Worm (Caenorhabditis elegans) whole organism, L4 larva: Measurements from ENCODE around the gene evl-14.
A peak's percentile ranks its signal among the peaks of the same experiment; 100 is the strongest.

ENCODE experiments used
- D1046.2 ChIP-seq: fragments of 200-800 bp; sonication (Bioruptor generic); IDR thresholded peaks from 2 replicates; pipeline ENCODE4 v1.3.6; 2022; ENCODE audit warnings: missing genetic modification characterization, missing compliant biosample characterization
- F10B5.3 ChIP-seq: sonication (generic microtip); optimal IDR thresholded peaks from 2 replicates; lab custom pipeline; 2016; ENCODE audit warnings: mild to moderate bottlenecking, missing genetic modification characterization, missing compliant biosample characterization
- F37D6.2 ChIP-seq: sonication (generic microtip); optimal IDR thresholded peaks from 2 replicates; lab custom pipeline; 2016; ENCODE audit warnings: mild to moderate bottlenecking, missing genetic modification characterization, missing compliant biosample characterization
- R02D3.7 ChIP-seq: fragments of 150-350 bp; sonication (generic microtip); optimal IDR thresholded peaks from 3 replicates; lab custom pipeline; 2014; ENCODE audit warnings: missing biosample characterization, missing genetic modification characterization
- Y105C5A.15 ChIP-seq: fragments of 200-800 bp; sonication (Bioruptor generic); IDR thresholded peaks from 2 replicates; pipeline ENCODE4 v1.3.6; 2022; ENCODE audit warnings: missing genetic modification characterization, missing compliant biosample characterization
- Y5F2A.4 ChIP-seq: fragments of 200-800 bp; sonication (Bioruptor generic); optimal IDR thresholded peaks from 2 replicates; lab custom pipeline; 2018; ENCODE audit warnings: mild to moderate bottlenecking, missing genetic modification characterization, missing compliant biosample characterization
- ZK337.2 ChIP-seq: fragments of 200-800 bp; sonication (Bioruptor generic); IDR thresholded peaks from 2 replicates; pipeline ENCODE4 v1.3.6; 2022; ENCODE audit warnings: missing genetic modification reagents, missing genetic modification characterization, missing compliant biosample characterization
- aha-1 ChIP-seq: fragments of 150-350 bp; peaks from one replicate; lab custom pipeline; 2014; ENCODE audit warnings: missing biosample characterization, missing genetic modification characterization
- aly-2 ChIP-seq: sonication (generic microtip); optimal IDR thresholded peaks from 2 replicates; lab custom pipeline; 2018; ENCODE audit warnings: missing biosample characterization, missing genetic modification characterization
- ama-1 ChIP-seq: fragments of 150-350 bp; optimal IDR thresholded peaks from 2 replicates; lab custom pipeline; 2014; ENCODE audit warnings: inconsistent platforms, mixed read lengths
- arid-1 ChIP-seq: fragments of 200-800 bp; sonication (Bioruptor generic); conservative IDR thresholded peaks from 2 replicates; pipeline ENCODE4 v1.3.6; 2022; ENCODE audit warnings: missing genetic modification reagents, missing genetic modification characterization, missing compliant biosample characterization
- attf-4 ChIP-seq: sonication (generic microtip); optimal IDR thresholded peaks from 3 replicates; lab custom pipeline; 2017; ENCODE audit warnings: missing biosample characterization, missing genetic modification characterization
- ceh-28 ChIP-seq: fragments of 150-350 bp; optimal IDR thresholded peaks from 2 replicates; lab custom pipeline; 2014; ENCODE audit warnings: missing biosample characterization, missing genetic modification reagents, missing genetic modification characterization
- ceh-44 ChIP-seq: fragments of 200-800 bp; sonication (Bioruptor generic); IDR thresholded peaks from 2 replicates; pipeline ENCODE4 v1.3.6; 2022; ENCODE audit warnings: missing genetic modification reagents, missing genetic modification characterization, missing compliant biosample characterization
- ceh-82 ChIP-seq: sonication (generic microtip); optimal IDR thresholded peaks from 2 replicates; lab custom pipeline; 2017; ENCODE audit warnings: missing biosample characterization, missing genetic modification characterization
- ces-1 ChIP-seq: fragments of 150-350 bp; sonication (generic microtip); optimal IDR thresholded peaks from 4 replicates; lab custom pipeline; 2014; ENCODE audit warnings: missing biosample characterization, missing genetic modification reagents, missing genetic modification characterization
- cey-2 ChIP-seq: sonication (generic microtip); optimal IDR thresholded peaks from 3 replicates; lab custom pipeline; 2017; ENCODE audit warnings: missing genetic modification characterization, mild to moderate bottlenecking, missing compliant biosample characterization, antibody characterized with exemption, borderline replicate concordance; ENCODE audit not compliant: insufficient read depth
- daf-12 ChIP-seq: fragments of 150-350 bp; optimal IDR thresholded peaks from 2 replicates; lab custom pipeline; 2014; ENCODE audit warnings: missing biosample characterization, missing genetic modification reagents, missing genetic modification characterization
- daf-19 ChIP-seq: fragments of 200-800 bp; sonication (Bioruptor generic); conservative IDR thresholded peaks from 2 replicates; pipeline ENCODE4 v1.3.6; 2022; ENCODE audit warnings: missing genetic modification characterization, missing compliant biosample characterization
- daf-8 ChIP-seq: fragments of 200-800 bp; sonication (Bioruptor generic); IDR thresholded peaks from 2 replicates; pipeline ENCODE4 v1.3.6; 2022; ENCODE audit warnings: missing genetic modification characterization, missing compliant biosample characterization
- dmd-8 ChIP-seq: fragments of 200-800 bp; sonication (Bioruptor generic); IDR thresholded peaks from 2 replicates; pipeline ENCODE4 v1.3.6; 2022; ENCODE audit warnings: missing genetic modification characterization, missing compliant biosample characterization
- dpl-1 ChIP-seq: fragments of 150-350 bp; optimal IDR thresholded peaks from 2 replicates; lab custom pipeline; 2014; ENCODE audit warnings: missing biosample characterization, missing genetic modification reagents, missing genetic modification characterization
- dve-1 ChIP-seq: sonication (generic microtip); optimal IDR thresholded peaks from 2 replicates; lab custom pipeline; 2017; ENCODE audit warnings: antibody characterized with exemption, mild to moderate bottlenecking, missing genetic modification characterization, missing compliant biosample characterization; ENCODE audit not compliant: insufficient read depth
- fos-1 ChIP-seq: fragments of 150-350 bp; optimal IDR thresholded peaks from 2 replicates; lab custom pipeline; 2014; ENCODE audit warnings: missing biosample characterization, missing genetic modification characterization
- hif-1 ChIP-seq, 2 experiments: sonication (generic microtip); optimal IDR thresholded peaks; 2 replicates each; lab custom pipeline; 2016 to 2017; ENCODE audit warnings: missing compliant biosample characterization in 2 of 2, missing genetic modification characterization in 2 of 2, missing genetic modification reagents in 2 of 2, missing genotype in 2 of 2, mild to moderate bottlenecking in 1 of 2
- hlh-11 ChIP-seq: fragments of 200-800 bp; sonication (Bioruptor generic); optimal IDR thresholded peaks from 2 replicates; lab custom pipeline; 2018; ENCODE audit warnings: mild to moderate bottlenecking, missing genetic modification characterization, missing compliant biosample characterization
- jun-1 ChIP-seq: fragments of 150-350 bp; optimal IDR thresholded peaks from 2 replicates; lab custom pipeline; 2014; ENCODE audit warnings: missing biosample characterization, missing genetic modification reagents, missing genetic modification characterization
- lin-38 ChIP-seq: fragments of 200-800 bp; sonication (Bioruptor generic); IDR thresholded peaks from 2 replicates; pipeline ENCODE4 v1.3.6; 2022; ENCODE audit warnings: missing genetic modification reagents, missing genetic modification characterization, missing compliant biosample characterization
- madf-5 ChIP-seq, 2 experiments: fragments of 200-800 bp; sonication (Bioruptor generic); IDR thresholded peaks; 2 replicates each; pipeline ENCODE4 v1.3.6; 2022; ENCODE audit warnings: missing compliant biosample characterization in 2 of 2, missing genetic modification characterization in 2 of 2
- madf-9 ChIP-seq: fragments of 200-800 bp; sonication (Bioruptor generic); conservative IDR thresholded peaks from 2 replicates; pipeline ENCODE4 v1.3.6; 2022; ENCODE audit warnings: missing genetic modification reagents, missing genetic modification characterization, missing compliant biosample characterization
- mdl-1 ChIP-seq, 2 experiments: fragments of 150-350 bp in 1 of 2; sonication (generic microtip) in 1 of 2; optimal IDR thresholded peaks; 2 replicates each; lab custom pipeline; 2014 to 2017; ENCODE audit warnings: missing biosample characterization in 2 of 2, missing genetic modification characterization in 2 of 2
- nhr-10 ChIP-seq: fragments of 150-350 bp; optimal IDR thresholded peaks from 2 replicates; lab custom pipeline; 2014; ENCODE audit warnings: missing biosample characterization, missing genetic modification characterization
- nhr-11 ChIP-seq: fragments of 150-350 bp; optimal IDR thresholded peaks from 2 replicates; lab custom pipeline; 2014; ENCODE audit warnings: missing biosample characterization, missing genetic modification characterization
- nhr-25 ChIP-seq: sonication (generic microtip); optimal IDR thresholded peaks from 2 replicates; lab custom pipeline; 2017; ENCODE audit warnings: missing genetic modification characterization, mild to moderate bottlenecking, missing compliant biosample characterization, antibody characterized with exemption, moderate library complexity, borderline replicate concordance; ENCODE audit not compliant: insufficient read depth
- nhr-41 ChIP-seq: fragments of 200-800 bp; sonication (Bioruptor generic); IDR thresholded peaks from 2 replicates; pipeline ENCODE4 v1.3.6; 2022; ENCODE audit warnings: missing genetic modification reagents, missing genetic modification characterization, missing compliant biosample characterization
- nhr-42 ChIP-seq: fragments of 200-800 bp; sonication (Bioruptor generic); IDR thresholded peaks from 2 replicates; pipeline ENCODE4 v1.3.6; 2022; ENCODE audit warnings: missing genetic modification characterization, missing compliant biosample characterization
- nhr-48 ChIP-seq: sonication (generic microtip); optimal IDR thresholded peaks from 2 replicates; lab custom pipeline; 2016; ENCODE audit warnings: mild to moderate bottlenecking, missing genetic modification characterization, missing compliant biosample characterization
- nhr-6 ChIP-seq: fragments of 150-350 bp; optimal IDR thresholded peaks from 2 replicates; lab custom pipeline; 2014; ENCODE audit warnings: missing biosample characterization, missing genetic modification characterization
- nhr-76 ChIP-seq: fragments of 150-350 bp; optimal IDR thresholded peaks from 2 replicates; lab custom pipeline; 2014; ENCODE audit warnings: missing biosample characterization, missing genetic modification characterization
- pqm-1 ChIP-seq: sonication (generic microtip); optimal IDR thresholded peaks from 2 replicates; lab custom pipeline; 2017; ENCODE audit warnings: missing biosample characterization, missing genetic modification characterization
- rbr-2 ChIP-seq: sonication (generic microtip); optimal IDR thresholded peaks from 2 replicates; lab custom pipeline; 2016; ENCODE audit warnings: missing genotype, missing genetic modification characterization, missing compliant biosample characterization
- saeg-2 ChIP-seq: fragments of 200-800 bp; sonication (Bioruptor generic); IDR thresholded peaks from 2 replicates; pipeline ENCODE4 v1.3.6; 2022; ENCODE audit warnings: missing genetic modification reagents, missing genetic modification characterization, missing compliant biosample characterization
- set-16 ChIP-seq: fragments of 200-800 bp; sonication (Bioruptor generic); IDR thresholded peaks from 2 replicates; pipeline ENCODE4 v1.3.6; 2022; ENCODE audit warnings: missing genetic modification reagents, missing genetic modification characterization, missing compliant biosample characterization
- spr-1 ChIP-seq: sonication (generic microtip); optimal IDR thresholded peaks from 2 replicates; lab custom pipeline; 2016; ENCODE audit warnings: mild to moderate bottlenecking, missing genetic modification characterization, missing compliant biosample characterization
- vab-7 ChIP-seq: fragments of 200-800 bp; sonication (Bioruptor generic); IDR thresholded peaks from 2 replicates; pipeline ENCODE4 v1.3.6; 2022; ENCODE audit warnings: missing genetic modification reagents, missing genetic modification characterization, missing compliant biosample characterization
- zag-1 ChIP-seq: fragments of 150-350 bp; optimal IDR thresholded peaks from 2 replicates; lab custom pipeline; 2014; ENCODE audit warnings: missing biosample characterization, missing genetic modification characterization
- zfp-2 ChIP-seq: sonication (generic microtip); optimal IDR thresholded peaks from 2 replicates; lab custom pipeline; 2016; ENCODE audit warnings: mild to moderate bottlenecking, missing genetic modification characterization, missing compliant biosample characterization
- zfp-3 ChIP-seq: fragments of 200-800 bp; sonication (Bioruptor generic); conservative IDR thresholded peaks from 2 replicates; pipeline ENCODE4 v1.3.6; 2022; ENCODE audit warnings: missing genetic modification reagents, missing genetic modification characterization, missing compliant biosample characterization
- zip-11 ChIP-seq: fragments of 200-800 bp; sonication (Bioruptor generic); IDR thresholded peaks from 2 replicates; pipeline ENCODE4 v1.3.6; 2022; ENCODE audit warnings: missing genetic modification characterization, missing compliant biosample characterization
- zip-2 ChIP-seq: fragments of 150-350 bp; optimal IDR thresholded peaks from 2 replicates; lab custom pipeline; 2014; ENCODE audit warnings: missing biosample characterization, missing genetic modification characterization
- ztf-11 ChIP-seq: fragments of 150-350 bp; optimal IDR thresholded peaks from 2 replicates; lab custom pipeline; 2014; ENCODE audit warnings: missing biosample characterization, missing genetic modification characterization

Gene evl-14

DNA sequence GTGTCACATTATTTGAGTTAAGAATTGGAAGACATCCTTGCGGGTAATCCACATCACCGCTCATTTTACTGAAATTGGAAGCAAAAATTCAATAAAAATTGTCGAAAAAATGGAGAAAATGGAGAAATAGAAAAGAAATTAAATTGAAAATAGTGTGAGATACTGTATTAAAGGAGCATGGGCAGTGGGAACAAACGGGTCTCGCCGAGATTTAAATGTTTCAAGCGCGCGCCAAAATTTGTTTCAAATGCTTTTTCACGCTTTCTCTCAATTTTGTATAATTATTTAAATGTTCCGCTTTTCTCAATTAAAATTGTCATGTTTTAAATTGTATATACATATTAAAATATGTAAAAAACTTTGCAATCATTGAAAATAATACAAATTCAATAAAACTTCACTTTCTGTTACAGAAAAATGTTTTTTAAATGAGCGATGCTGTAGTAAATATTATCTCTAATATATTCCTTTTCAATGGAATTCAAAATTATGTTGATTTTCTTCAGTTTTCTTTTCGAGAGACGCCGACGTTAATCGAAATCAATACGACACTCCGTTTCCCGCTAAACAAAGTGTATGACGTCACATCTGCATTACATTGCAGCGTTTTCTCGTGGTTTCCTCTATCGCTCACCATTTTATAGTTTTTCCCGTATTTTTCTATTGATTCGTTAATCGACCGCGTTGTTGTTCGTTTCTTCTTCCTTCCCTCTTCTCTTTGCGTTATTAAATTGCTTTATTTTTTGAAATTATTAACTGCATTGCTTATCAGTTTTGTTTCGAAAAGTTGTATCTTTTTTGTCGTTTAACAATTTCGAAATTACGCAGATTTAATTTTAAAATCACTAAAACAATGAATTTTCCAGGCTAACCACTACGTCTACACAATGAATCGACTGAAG, at the start of gene evl-14, which contains the start of gene dcn-1 (continued):
- TF ChIP-seq spr-1 (tag; lab: Kevin White, UChicago) (no peak), ces-1 (GFP tag; lab: Kevin White, UChicago) (no peak), Y105C5A.15 (no peak), pqm-1 (no peak), nhr-42 (no peak), ZK337.2 (GFP tag; lab: Robert Waterston, UW) (no peak), cey-2 (tag; lab: Kevin White, UChicago) (no peak), zip-2 (tag; lab: Kevin White, UChicago) (no peak), aha-1 (tag; lab: Kevin White, UChicago) (peak; percentile 73), zip-11 (GFP tag; lab: Robert Waterston, UW) (no peak), ztf-11 (no peak), nhr-10 (no peak), nhr-6 (tag; lab: Kevin White, UChicago) (peak; percentile 39), vab-7 (GFP tag; lab: Robert Waterston, UW) (no peak), nhr-48 (tag; lab: Kevin White, UChicago) (no peak), Y5F2A.4 (GFP tag; lab: Kevin White, UChicago) (no peak), saeg-2 (GFP tag; lab: Robert Waterston, UW) (no peak), D1046.2 (GFP tag; lab: Robert Waterston, UW) (no peak), F10B5.3 (no peak), zag-1 (tag; lab: Kevin White, UChicago) (no peak), ceh-28 (tag; lab: Kevin White, UChicago) (peak; percentile 3), zfp-3 (GFP tag; lab: Robert Waterston, UW) (no peak), nhr-11 (tag; lab: Kevin White, UChicago) (peak; percentile 44), R02D3.7 (tag; lab: Kevin White, UChicago) (no peak), daf-8 (no peak), set-16 (GFP tag; lab: Robert Waterston, UW) (no peak), zfp-2 (tag; lab: Kevin White, UChicago) (no peak), dve-1 (tag; lab: Kevin White, UChicago) (peak; percentile 92), dpl-1 (GFP tag; lab: Kevin White, UChicago) (peak; percentile 75), F37D6.2 (tag; lab: Kevin White, UChicago) (no peak), aly-2 (no peak), ceh-82 (tag; lab: Kevin White, UChicago) (no peak), nhr-76 (tag; lab: Kevin White, UChicago) (no peak), rbr-2 (tag; lab: Kevin White, UChicago) (peak; percentile 21), attf-4 (no peak), nhr-41 (GFP tag; lab: Robert Waterston, UW) (no peak), nhr-25 (no peak), dmd-8 (GFP tag; lab: Robert Waterston, UW) (no peak), madf-9 (no peak), hlh-11 (tag; lab: Kevin White, UChicago) (no peak), lin-38 (peak; percentile 50), ceh-44 (no peak), mdl-1 (tag; optimal IDR thresholded peaks at IDR 0.05; lab: Kevin White, UChicago) (peak; percentile 57 to 85), madf-5 (GFP tag; IDR thresholded peaks at IDR 0.05; lab: Robert Waterston, UW) (no peak), jun-1 (no peak), fos-1 (tag; lab: Kevin White, UChicago) (no peak), daf-12 (tag; lab: Kevin White, UChicago) (no peak), daf-19 (GFP tag; lab: Robert Waterston, UW) (no peak), hif-1 (tag; optimal IDR thresholded peaks at IDR 0.05; lab: Kevin White, UChicago) (no peak), arid-1 (no peak), ama-1 (no peak)
